Fruit fly (Drosophila melanogaster): ENCODE results near the gene CG10311.

The CG10311 gene

DNA sequence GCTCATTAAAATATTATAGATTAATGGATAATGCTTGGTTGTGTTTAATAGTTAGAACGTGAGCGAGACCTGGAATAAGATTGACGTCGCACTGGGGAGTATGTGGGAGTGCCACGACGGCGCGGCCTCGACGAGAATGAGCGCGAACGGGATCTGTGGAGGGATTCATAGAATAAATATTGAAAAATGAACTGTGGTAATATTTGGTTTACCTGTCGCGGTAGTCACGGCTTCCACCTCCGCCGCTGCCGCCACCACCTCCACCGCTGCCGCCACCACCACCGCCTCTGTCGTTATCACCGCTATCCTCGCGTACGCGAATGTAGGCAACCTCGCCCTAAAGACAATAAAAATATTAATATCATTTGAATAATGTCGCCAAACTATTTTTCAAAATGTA is 16.2 kb downstream of the CG10311 start:
- TF ChIP-seq eg (GFP tag; IDR thresholded peaks at IDR 0.05) (peak; percentile 60; the same call in 2 of the 3 replicates), OdsH (GFP tag; optimal IDR thresholded peaks at IDR 0.05) (no peak), CG6808 (GFP tag; optimal IDR thresholded peaks at IDR 0.05) (peak; percentile 42), CG3032 (tag; optimal IDR thresholded peaks at IDR 0.05) (peak; percentile 10), CG1621 (tag; optimal IDR thresholded peaks at IDR 0.05) (peak; percentile 6), Lpt (GFP tag; optimal IDR thresholded peaks at IDR 0.05) (no peak), CG3919 (GFP tag; optimal IDR thresholded peaks at IDR 0.05) (peak; percentile 2), CG8319 (GFP tag; optimal IDR thresholded peaks at IDR 0.05) (no peak), CG34406 (GFP tag; optimal IDR thresholded peaks at IDR 0.05) (no peak), CG6163 (GFP tag; IDR thresholded peaks at IDR 0.05) (peak; percentile 53; the same call in 1 of the 3 replicates), Eip78C (GFP tag) (peak; percentile 71), salr (GFP tag; optimal IDR thresholded peaks at IDR 0.05) (no peak), CG16779 (tag; optimal IDR thresholded peaks at IDR 0.05) (no peak), CG9139 (GFP tag; optimal IDR thresholded peaks at IDR 0.05) (peak; percentile 34), CG15336 (GFP tag; IDR thresholded peaks at IDR 0.05) (0 out of 2 replicates have a peak, but pooled peaks have one; percentile 28), spab (GFP tag; optimal IDR thresholded peaks at IDR 0.05) (peak; percentile 25), net (GFP tag; optimal IDR thresholded peaks at IDR 0.05) (no peak), svp (GFP tag) (no peak), pdm3 (GFP tag; optimal IDR thresholded peaks at IDR 0.05) (no peak), dac (GFP tag; optimal IDR thresholded peaks at IDR 0.05) (no peak), ss (GFP tag; optimal IDR thresholded peaks at IDR 0.05) (peak in 1 of 2 experiments; percentile 80), CG11294 (GFP tag; IDR thresholded peaks at IDR 0.05) (0 out of 2 replicates have a peak, but pooled peaks have one; percentile 8), fd59A (GFP tag; optimal IDR thresholded peaks at IDR 0.05) (no peak), CG6276 (GFP tag; optimal IDR thresholded peaks at IDR 0.05) (no peak), Blimp-1 (GFP tag; optimal IDR thresholded peaks at IDR 0.05) (no peak)

DNA sequence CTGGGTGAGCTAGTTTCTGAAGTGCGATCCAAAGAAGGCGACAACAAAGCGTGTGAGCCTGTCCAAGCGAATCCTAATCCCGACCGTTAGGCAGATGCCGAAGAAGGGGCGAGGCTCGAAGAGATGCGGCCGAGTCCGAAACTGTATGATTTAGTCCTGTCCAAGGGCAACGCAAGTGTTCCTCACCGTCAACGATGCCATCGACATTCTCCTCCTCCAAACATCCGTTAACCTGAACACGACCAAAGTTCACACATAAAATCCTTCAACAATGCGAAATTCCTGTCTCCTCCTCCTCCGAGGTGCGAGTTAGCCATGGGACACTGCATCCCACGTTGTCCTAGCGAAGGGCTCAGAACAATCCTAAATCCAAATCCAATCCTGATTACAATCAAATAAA is 17.3 kb downstream of the CG10311 start, which contains the start of gene Sulf1:
Gene Sulf1, minus strand, starts transcription at position 101 of the 400 bp plus-strand sequence.
- no peak for TF ChIP-seq dsx (GFP tag; optimal IDR thresholded peaks at IDR 0.05; ENCODE audit: poor library complexity, severe bottlenecking)

DNA sequence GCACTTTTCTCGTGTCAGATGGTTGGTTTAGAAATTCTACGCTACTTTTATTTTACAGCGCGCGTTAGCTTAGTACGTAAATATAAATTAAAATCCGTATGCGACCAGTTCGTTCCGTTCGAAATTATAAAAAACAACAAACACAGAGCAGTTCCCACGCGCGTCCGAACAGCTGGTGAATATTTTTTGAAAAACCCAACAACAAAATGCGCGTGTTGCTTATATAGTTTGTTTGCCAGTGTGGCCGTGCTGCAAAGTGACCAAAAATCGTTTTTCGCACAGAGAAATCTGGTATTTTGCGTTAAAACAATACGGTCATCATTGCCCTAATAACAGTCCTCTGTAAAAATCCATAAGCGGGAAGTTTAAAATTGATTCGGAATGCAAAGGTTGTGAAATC is 18.5 kb downstream of the CG10311 start:
- TF ChIP-seq CG6163 (GFP tag; IDR thresholded peaks at IDR 0.05) (0 out of 3 replicates have a peak, but pooled peaks have one; percentile 21), ss (GFP tag; optimal IDR thresholded peaks at IDR 0.05) (peak in 1 of 2 experiments; percentile 56), Eip75B (GFP tag; optimal IDR thresholded peaks at IDR 0.05) (peak; percentile 21), CG1621 (tag; optimal IDR thresholded peaks at IDR 0.05) (peak; percentile 50), Eip78C (GFP tag) (peak; percentile 54), fkh (GFP tag; optimal IDR thresholded peaks at IDR 0.05) (peak; percentile 25), dsx (GFP tag; optimal IDR thresholded peaks at IDR 0.05; ENCODE audit: poor library complexity, severe bottlenecking) (peak; percentile 30), esn (GFP tag; optimal IDR thresholded peaks at IDR 0.05) (peak; percentile 10), svp (GFP tag) (no peak), Sox14 (GFP tag; optimal IDR thresholded peaks at IDR 0.05) (peak; percentile 1), CG3919 (GFP tag; optimal IDR thresholded peaks at IDR 0.05) (no peak), topi (GFP tag; optimal IDR thresholded peaks at IDR 0.05) (no peak), CG11294 (GFP tag; IDR thresholded peaks at IDR 0.05) (no peak)

DNA sequence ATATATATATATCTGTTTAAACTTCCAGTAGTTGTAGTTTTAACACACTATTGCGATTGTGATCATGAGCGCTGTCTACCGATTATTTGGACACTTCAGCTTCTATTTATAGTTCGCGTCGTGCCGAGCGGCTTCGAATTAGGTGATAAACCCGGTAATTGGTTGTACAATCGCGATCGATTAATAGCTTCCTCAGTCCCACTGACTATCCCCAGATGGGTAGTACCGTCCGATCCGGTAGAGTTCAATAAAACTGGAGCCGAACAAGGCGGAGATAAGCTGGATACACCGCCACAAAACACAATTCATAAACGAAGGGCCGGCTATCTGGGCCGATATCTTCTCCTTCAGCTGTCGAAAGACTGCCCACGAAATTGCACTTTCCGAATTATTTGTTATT is 19.0 kb downstream of the CG10311 start:
- TF ChIP-seq Eip78C (GFP tag): peak; percentile 48
- TF ChIP-seq fkh (GFP tag; optimal IDR thresholded peaks at IDR 0.05): no peak

DNA sequence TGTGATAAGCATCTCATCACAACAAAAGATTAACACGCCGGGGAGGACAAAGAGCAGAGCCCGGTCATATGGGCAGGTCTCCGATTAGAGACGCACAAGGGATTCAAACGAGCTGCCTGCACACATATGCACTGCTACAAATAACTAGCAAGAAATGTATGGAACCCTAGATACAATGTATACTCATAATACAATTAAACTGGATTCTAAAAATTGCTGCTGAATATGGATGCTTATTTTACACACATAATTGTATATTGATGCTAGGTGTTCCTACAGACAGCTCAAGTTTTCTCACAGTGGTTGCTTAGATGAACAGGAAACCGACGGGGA is 19.8 kb downstream of the CG10311 start:
- TF ChIP-seq vri (GFP tag; optimal IDR thresholded peaks at IDR 0.05) (no peak), CG3919 (GFP tag; optimal IDR thresholded peaks at IDR 0.05) (peak; percentile 74), salr (GFP tag; optimal IDR thresholded peaks at IDR 0.05) (peak; percentile 7 to 13), Sox102F (GFP tag; optimal IDR thresholded peaks at IDR 0.05) (peak; percentile 45), OdsH (GFP tag; optimal IDR thresholded peaks at IDR 0.05) (peak; percentile 66), Eip93F (GFP tag; optimal IDR thresholded peaks at IDR 0.05) (no peak), CG6854 (GFP tag; optimal IDR thresholded peaks at IDR 0.05) (no peak), CG6163 (GFP tag; IDR thresholded peaks at IDR 0.05) (peak; percentile 75), CG8632 (GFP tag; optimal IDR thresholded peaks at IDR 0.05) (peak; percentile 4), Eip78C (GFP tag) (peak; percentile 84), Sox14 (GFP tag; optimal IDR thresholded peaks at IDR 0.05) (peak; percentile 67), cyc (GFP tag; optimal IDR thresholded peaks at IDR 0.05) (peak; percentile 12), CG8119 (GFP tag; IDR thresholded peaks at IDR 0.05) (peak; percentile 33; the same call in 1 of the 3 replicates), fd85E (GFP tag; optimal IDR thresholded peaks at IDR 0.05) (no peak), Smox (GFP tag; optimal IDR thresholded peaks at IDR 0.05) (peak; percentile 10), CG6276 (GFP tag; optimal IDR thresholded peaks at IDR 0.05) (no peak), net (GFP tag; optimal IDR thresholded peaks at IDR 0.05) (peak; percentile 40), Hr4 (GFP tag; optimal IDR thresholded peaks at IDR 0.05) (peak; percentile 58), Sox15 (GFP tag; optimal IDR thresholded peaks at IDR 0.05) (no peak), topi (GFP tag; optimal IDR thresholded peaks at IDR 0.05) (peak; percentile 39), esn (GFP tag; optimal IDR thresholded peaks at IDR 0.05) (peak; percentile 33)
